Worm (Caenorhabditis elegans) whole organism, L3 larva: ENCODE results near the gene slc-17.1.

Experiments used
- ZK546.5 ChIP-seq: sonication (generic microtip); optimal IDR thresholded peaks from 2 replicates; lab custom pipeline; 2017; ENCODE audit warnings: missing biosample characterization, missing genetic modification characterization
- ama-1 ChIP-seq: fragments of 150-350 bp; optimal IDR thresholded peaks from 2 replicates; lab custom pipeline; 2018
- ceh-9 ChIP-seq: sonication (generic microtip); optimal IDR thresholded peaks from 2 replicates; lab custom pipeline; 2018; ENCODE audit warnings: missing biosample characterization, missing genetic modification characterization
- nhr-28 ChIP-seq: fragments of 150-350 bp; optimal IDR thresholded peaks from 2 replicates; lab custom pipeline; 2014; ENCODE audit warnings: missing biosample characterization, missing genetic modification characterization
- skn-1 ChIP-seq: fragments of 150-350 bp; optimal IDR thresholded peaks from 2 replicates; lab custom pipeline; 2014; ENCODE audit warnings: missing biosample characterization, missing genetic modification characterization
- unc-62 ChIP-seq: fragments of 150-350 bp; sonication (generic microtip); optimal IDR thresholded peaks from 4 replicates; lab custom pipeline; 2014; ENCODE audit warnings: missing biosample characterization, missing genetic modification reagents, missing genetic modification characterization

- TF ChIP-seq skn-1 (tag; lab: Kevin White, UChicago) = no peak
- TF ChIP-seq ZK546.5 (tag; lab: Kevin White, UChicago) = no peak
- TF ChIP-seq ama-1 (lab: Kevin White, UChicago) = no peak
- TF ChIP-seq nhr-28 (tag; lab: Kevin White, UChicago) = no peak
- TF ChIP-seq ceh-9 (tag; lab: Kevin White, UChicago) = no peak
- no peak for TF ChIP-seq unc-62 (GFP tag; lab: Kevin White, UChicago)
These were observed 3.8 kb upstream of the slc-17.1 start for ce11 chrX:17468483-17468882.
